Worm (Caenorhabditis elegans): ENCODE results near the gene ccep-97.
A peak's percentile ranks its signal among the peaks of the same experiment; 100 is the strongest.

DNA sequence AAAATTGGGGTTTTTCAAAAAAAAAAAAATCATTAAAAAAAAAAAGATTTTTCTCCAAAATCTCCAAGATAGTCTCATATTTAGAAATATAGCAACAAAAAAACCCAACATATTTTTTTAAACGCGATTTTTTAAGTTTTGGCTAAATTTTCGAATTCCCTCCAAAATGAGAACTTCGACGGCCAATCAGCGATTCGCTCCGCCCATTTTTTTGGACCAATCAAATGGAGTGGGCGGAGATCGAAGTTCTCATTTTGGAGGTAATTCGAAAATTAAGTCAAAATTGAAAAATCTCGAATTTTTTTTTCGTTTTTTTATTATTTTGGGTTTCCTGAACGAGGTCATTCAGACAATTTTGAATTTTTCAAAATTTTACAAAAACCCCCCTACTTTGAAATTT lies 4.6 kb downstream of the ccep-97 start:
- TF ChIP-seq nfya-1 (tag; optimal IDR thresholded peaks at IDR 0.05): peak; percentile 53
- no peak for TF ChIP-seq ama-1 (optimal IDR thresholded peaks at IDR 0.05)
- TF ChIP-seq ceh-48 (tag; optimal IDR thresholded peaks at IDR 0.05): no peak
- no peak for TF ChIP-seq nhr-11 (tag; optimal IDR thresholded peaks at IDR 0.05)
- TF ChIP-seq C38D4.7 (GFP tag; optimal IDR thresholded peaks at IDR 0.05): no peak
- TF ChIP-seq pax-1 (tag; optimal IDR thresholded peaks at IDR 0.05): no peak
- TF ChIP-seq pha-4 (tag; optimal IDR thresholded peaks at IDR 0.05): no peak
- no peak for TF ChIP-seq pat-9 (tag; optimal IDR thresholded peaks at IDR 0.05)
- TF ChIP-seq lin-11 (tag; optimal IDR thresholded peaks at IDR 0.05): no peak
- no peak for TF ChIP-seq madf-2 (tag; optimal IDR thresholded peaks at IDR 0.05)
- TF ChIP-seq unc-55 (GFP tag; optimal IDR thresholded peaks at IDR 0.05): no peak
- TF ChIP-seq npax-4 (tag; optimal IDR thresholded peaks at IDR 0.05): no peak
- no peak for TF ChIP-seq hlh-15 (tag; optimal IDR thresholded peaks at IDR 0.05)
- no peak for TF ChIP-seq ref-2 (tag; optimal IDR thresholded peaks at IDR 0.05)

Measured in whole organism, late embryonic.